Worm (Caenorhabditis elegans) whole organism, L4 larva: ENCODE measurements around the gene vab-19.

Experiments
- ama-1 ChIP-seq: fragments of 150-350 bp; optimal IDR thresholded peaks from 2 replicates; lab custom pipeline; 2014; ENCODE audit warnings: inconsistent platforms, mixed read lengths
- arid-1 ChIP-seq: fragments of 200-800 bp; sonication (Bioruptor generic); conservative IDR thresholded peaks from 2 replicates; pipeline ENCODE4 v1.3.6; 2022; ENCODE audit warnings: missing genetic modification reagents, missing genetic modification characterization, missing compliant biosample characterization
- ceh-82 ChIP-seq: sonication (generic microtip); optimal IDR thresholded peaks from 2 replicates; lab custom pipeline; 2017; ENCODE audit warnings: missing biosample characterization, missing genetic modification characterization
- fkh-10 ChIP-seq: fragments of 150-350 bp; optimal IDR thresholded peaks from 2 replicates; lab custom pipeline; 2014; ENCODE audit warnings: missing biosample characterization, missing genetic modification reagents, missing genetic modification characterization
- jun-1 ChIP-seq: fragments of 150-350 bp; optimal IDR thresholded peaks from 2 replicates; lab custom pipeline; 2014; ENCODE audit warnings: missing biosample characterization, missing genetic modification reagents, missing genetic modification characterization
- ztf-11 ChIP-seq: fragments of 150-350 bp; optimal IDR thresholded peaks from 2 replicates; lab custom pipeline; 2014; ENCODE audit warnings: missing biosample characterization, missing genetic modification characterization

ce11 chrII:2446727-2447126 is 3.6 kb downstream of the vab-19 start:
- no peak for TF ChIP-seq fkh-10 (GFP tag; lab: Kevin White, UChicago)
- no peak for TF ChIP-seq ceh-82 (tag; lab: Kevin White, UChicago)
- TF ChIP-seq ztf-11 (tag; lab: Kevin White, UChicago) = no peak
- TF ChIP-seq arid-1 (GFP tag; lab: Robert Waterston, UW) = no peak
- no peak for TF ChIP-seq ama-1 (lab: Kevin White, UChicago)
- no peak for TF ChIP-seq jun-1 (tag; lab: Kevin White, UChicago)
